Worm (Caenorhabditis elegans): ENCODE data around the gene mcm-7.

Gene mcm-7

ce11 chrV:4346799-4347198, at the start of gene mcm-7:
Gene mcm-7, plus strand, starts transcription at chrV:4347166.
- peak; percentile 59 for TF ChIP-seq hlh-1 (tag; optimal IDR thresholded peaks at IDR 0.05)
- no peak for TF ChIP-seq blmp-1 (tag; optimal IDR thresholded peaks at IDR 0.05)
- TF ChIP-seq nhr-237 (tag; optimal IDR thresholded peaks at IDR 0.05): peak; percentile 1
- TF ChIP-seq mep-1 (tag; optimal IDR thresholded peaks at IDR 0.05): peak; percentile 40
- no peak for TF ChIP-seq ceh-83 (GFP tag; optimal IDR thresholded peaks at IDR 0.05)
- TF ChIP-seq nhr-76 (tag; optimal IDR thresholded peaks at IDR 0.05): no peak
- TF ChIP-seq ceh-39 (tag; optimal IDR thresholded peaks at IDR 0.05): peak; percentile 64
- peak; percentile 50 for TF ChIP-seq cnd-1 (tag; optimal IDR thresholded peaks at IDR 0.05)
- TF ChIP-seq pha-4 (tag; optimal IDR thresholded peaks at IDR 0.05): peak; percentile 78
- peak; percentile 68 for TF ChIP-seq lin-13 (tag; optimal IDR thresholded peaks at IDR 0.05)
- TF ChIP-seq sem-2 (GFP tag; optimal IDR thresholded peaks at IDR 0.05): no peak
- no peak for TF ChIP-seq ham-2 (GFP tag; optimal IDR thresholded peaks at IDR 0.05)
- peak; percentile 74 for TF ChIP-seq lsy-2 (tag; optimal IDR thresholded peaks at IDR 0.05)

ce11 chrV:4298579-4298978, 48.4 kb upstream of the mcm-7 start, which contains the start of gene ZC132.11:
Gene ZC132.11, minus strand, starts transcription at chrV:4298679.
- TF ChIP-seq sptf-1 (tag; optimal IDR thresholded peaks at IDR 0.05) (no peak), pha-4 (tag; optimal IDR thresholded peaks at IDR 0.05) (no peak), mls-2 (tag; optimal IDR thresholded peaks at IDR 0.05) (no peak), sem-2 (GFP tag; optimal IDR thresholded peaks at IDR 0.05) (no peak), ztf-11 (tag; optimal IDR thresholded peaks at IDR 0.05) (no peak), ceh-43 (GFP tag; optimal IDR thresholded peaks at IDR 0.05) (no peak), lsy-2 (tag; optimal IDR thresholded peaks at IDR 0.05) (no peak), mab-5 (tag; optimal IDR thresholded peaks at IDR 0.05) (no peak), unc-62 (GFP tag; optimal IDR thresholded peaks at IDR 0.05) (no peak), flh-1 (GFP tag; optimal IDR thresholded peaks at IDR 0.05) (no peak), unc-39 (tag; optimal IDR thresholded peaks at IDR 0.05) (no peak), bed-3 (GFP tag; optimal IDR thresholded peaks at IDR 0.05) (no peak), ces-1 (GFP tag; optimal IDR thresholded peaks at IDR 0.05) (no peak), tbx-8 (GFP tag; optimal IDR thresholded peaks at IDR 0.05) (no peak), elt-1 (tag; optimal IDR thresholded peaks at IDR 0.05; ENCODE audit: borderline replicate concordance, insufficient read depth) (no peak), nhr-237 (tag; optimal IDR thresholded peaks at IDR 0.05) (no peak), M03D4.4 (tag; optimal IDR thresholded peaks at IDR 0.05) (no peak), hlh-1 (tag; optimal IDR thresholded peaks at IDR 0.05) (no peak), mep-1 (tag; optimal IDR thresholded peaks at IDR 0.05) (no peak), elt-3 (tag; optimal IDR thresholded peaks at IDR 0.05) (no peak)

- TF ChIP-seq hlh-1 (tag; optimal IDR thresholded peaks at IDR 0.05) (no peak), ceh-83 (GFP tag; optimal IDR thresholded peaks at IDR 0.05) (no peak), mab-5 (tag; optimal IDR thresholded peaks at IDR 0.05) (no peak), blmp-1 (tag; optimal IDR thresholded peaks at IDR 0.05) (no peak), unc-39 (tag; optimal IDR thresholded peaks at IDR 0.05) (no peak), sptf-1 (tag; optimal IDR thresholded peaks at IDR 0.05) (no peak), elt-3 (tag; optimal IDR thresholded peaks at IDR 0.05) (no peak), ces-1 (GFP tag; optimal IDR thresholded peaks at IDR 0.05) (no peak), elt-1 (tag; optimal IDR thresholded peaks at IDR 0.05; ENCODE audit: borderline replicate concordance, insufficient read depth) (no peak), nhr-2 (tag; optimal IDR thresholded peaks at IDR 0.05) (no peak), unc-120 (tag; optimal IDR thresholded peaks at IDR 0.05; ENCODE audit: poor library complexity, severe bottlenecking) (no peak), nhr-76 (tag; optimal IDR thresholded peaks at IDR 0.05) (no peak), mls-2 (tag; optimal IDR thresholded peaks at IDR 0.05) (no peak), pha-4 (tag; optimal IDR thresholded peaks at IDR 0.05) (no peak), ham-2 (GFP tag; optimal IDR thresholded peaks at IDR 0.05) (no peak), mep-1 (tag; optimal IDR thresholded peaks at IDR 0.05) (no peak), ceh-39 (tag; optimal IDR thresholded peaks at IDR 0.05) (no peak), lsy-2 (tag; optimal IDR thresholded peaks at IDR 0.05) (no peak), nhr-237 (tag; optimal IDR thresholded peaks at IDR 0.05) (no peak)
Measured at ce11 chrV:4299741-4300140, 47.2 kb upstream of the mcm-7 start, which contains the start of gene ZC132.3. Gene ZC132.3, minus strand, starts transcription at chrV:4299841.

ce11 chrV:4302842-4303241, 44.1 kb upstream of the mcm-7 start:
- TF ChIP-seq blmp-1 (tag; optimal IDR thresholded peaks at IDR 0.05) (no peak), nhr-237 (tag; optimal IDR thresholded peaks at IDR 0.05) (no peak), lin-32 (GFP tag; optimal IDR thresholded peaks at IDR 0.05) (no peak), snpc-4 (tag; optimal IDR thresholded peaks at IDR 0.05) (no peak), ceh-83 (GFP tag; optimal IDR thresholded peaks at IDR 0.05) (no peak), mls-2 (tag; optimal IDR thresholded peaks at IDR 0.05) (no peak), nhr-28 (tag; optimal IDR thresholded peaks at IDR 0.05) (no peak), unc-120 (tag; optimal IDR thresholded peaks at IDR 0.05; ENCODE audit: poor library complexity, severe bottlenecking) (no peak)
